Fruit fly (Drosophila melanogaster) whole organism, pupa: ENCODE data around the gene Tep1.

ENCODE experiments used
- CG10348 ChIP-seq: fragments of 200-800 bp; sonication (Bioruptor generic); IDR thresholded peaks from 2 replicates; pipeline ENCODE4 v1.3.6; 2022; ENCODE audit warnings: missing biosample characterization, missing genetic modification characterization
- CG12605 ChIP-seq: fragments of 200-800 bp; sonication (Bioruptor generic); IDR thresholded peaks from 2 replicates; pipeline ENCODE4 v1.3.6; 2022; ENCODE audit warnings: missing biosample characterization, missing genetic modification characterization
- CG13204 ChIP-seq: fragments of 200-800 bp; sonication (Bioruptor generic); optimal IDR thresholded peaks from 2 replicates; lab custom pipeline; 2018; ENCODE audit warnings: missing biosample characterization, mild to moderate bottlenecking, missing genetic modification characterization, moderate library complexity
- CG14655 ChIP-seq: fragments of 200-800 bp; sonication (Bioruptor generic); optimal IDR thresholded peaks from 3 replicates; lab custom pipeline; 2017; ENCODE audit warnings: mild to moderate bottlenecking, missing biosample characterization, missing genetic modification reagents, missing genetic modification characterization
- CG15710 ChIP-seq: fragments of 200-800 bp; sonication (Bioruptor generic); optimal IDR thresholded peaks from 2 replicates; lab custom pipeline; 2018; ENCODE audit warnings: missing biosample characterization, mild to moderate bottlenecking, missing genetic modification characterization, moderate library complexity
- CG17806 ChIP-seq: fragments of 200-800 bp; sonication (Bioruptor generic); optimal IDR thresholded peaks from 2 replicates; lab custom pipeline; 2018; ENCODE audit warnings: missing biosample characterization, mild to moderate bottlenecking, missing genetic modification characterization, moderate library complexity
- CG32121 ChIP-seq: fragments of 200-800 bp; sonication (Bioruptor generic); IDR thresholded peaks from 2 replicates; pipeline ENCODE4 v1.3.6; 2022; ENCODE audit warnings: missing biosample characterization, missing genetic modification characterization
- CG34367 ChIP-seq: fragments of 200-800 bp; sonication (Bioruptor generic); optimal IDR thresholded peaks from 2 replicates; lab custom pipeline; 2018; ENCODE audit warnings: missing biosample characterization, mild to moderate bottlenecking, missing genetic modification characterization
- CG4496 ChIP-seq: fragments of 200-800 bp; sonication (Bioruptor generic); IDR thresholded peaks from 3 replicates; pipeline ENCODE4 v1.3.6; 2022; ENCODE audit warnings: missing biosample characterization, missing genetic modification characterization
- CG8159 ChIP-seq: fragments of 200-800 bp; sonication (Bioruptor generic); optimal IDR thresholded peaks from 3 replicates; lab custom pipeline; 2018; ENCODE audit warnings: missing biosample characterization, mild to moderate bottlenecking, missing genetic modification characterization, moderate library complexity
- CG8301 ChIP-seq: fragments of 200-800 bp; sonication (Bioruptor generic); optimal IDR thresholded peaks from 2 replicates; lab custom pipeline; 2018; ENCODE audit warnings: missing biosample characterization, mild to moderate bottlenecking, missing genetic modification characterization
- CG9948 ChIP-seq: fragments of 200-800 bp; sonication (Bioruptor generic); optimal IDR thresholded peaks from 2 replicates; lab custom pipeline; 2018; ENCODE audit warnings: missing biosample characterization, mild to moderate bottlenecking, missing genetic modification characterization, moderate library complexity
- D1 ChIP-seq: fragments of 200-800 bp; sonication (Bioruptor generic); optimal IDR thresholded peaks from 2 replicates; lab custom pipeline; 2018; ENCODE audit warnings: missing biosample characterization, mild to moderate bottlenecking, missing genetic modification characterization, moderate library complexity
- EcR ChIP-seq: fragments of 200-800 bp; sonication (Bioruptor generic); optimal IDR thresholded peaks from 3 replicates; lab custom pipeline; 2019; ENCODE audit warnings: missing biosample characterization, missing genetic modification characterization, mild to moderate bottlenecking, moderate library complexity, missing genetic modification reagents
- Ets98B ChIP-seq: fragments of 200-800 bp; sonication (Bioruptor generic); IDR thresholded peaks from 2 replicates; pipeline ENCODE4 v1.3.6; 2022; ENCODE audit warnings: missing biosample characterization, missing genetic modification characterization
- Pif1A ChIP-seq: fragments of 200-800 bp; sonication (Bioruptor generic); optimal IDR thresholded peaks from 3 replicates; lab custom pipeline; 2016; ENCODE audit warnings: missing biosample characterization, missing genetic modification characterization
- Pif1B ChIP-seq: fragments of 200-800 bp; sonication (Bioruptor generic); optimal IDR thresholded peaks from 3 replicates; lab custom pipeline; 2016; ENCODE audit warnings: missing biosample characterization, missing genetic modification characterization
- Snoo ChIP-seq: fragments of 200-800 bp; sonication (Bioruptor generic); optimal IDR thresholded peaks from 3 replicates; lab custom pipeline; 2017; ENCODE audit warnings: missing biosample characterization, mild to moderate bottlenecking, missing genetic modification characterization, inconsistent platforms
- fd96Ca ChIP-seq: fragments of 200-800 bp; sonication (Bioruptor generic); IDR thresholded peaks from 3 replicates; pipeline ENCODE4 v1.3.6; 2022; ENCODE audit warnings: missing biosample characterization, missing genetic modification characterization
- gl ChIP-seq: fragments of 200-800 bp; sonication (Bioruptor generic); optimal IDR thresholded peaks from 2 replicates; lab custom pipeline; 2018; ENCODE audit warnings: missing biosample characterization, mild to moderate bottlenecking, missing genetic modification characterization
- rn ChIP-seq: fragments of 200-800 bp; sonication (Bioruptor generic); IDR thresholded peaks from 2 replicates; pipeline ENCODE4 v1.3.6; 2022; ENCODE audit warnings: missing biosample characterization, missing genetic modification characterization

Gene Tep1

DNA sequence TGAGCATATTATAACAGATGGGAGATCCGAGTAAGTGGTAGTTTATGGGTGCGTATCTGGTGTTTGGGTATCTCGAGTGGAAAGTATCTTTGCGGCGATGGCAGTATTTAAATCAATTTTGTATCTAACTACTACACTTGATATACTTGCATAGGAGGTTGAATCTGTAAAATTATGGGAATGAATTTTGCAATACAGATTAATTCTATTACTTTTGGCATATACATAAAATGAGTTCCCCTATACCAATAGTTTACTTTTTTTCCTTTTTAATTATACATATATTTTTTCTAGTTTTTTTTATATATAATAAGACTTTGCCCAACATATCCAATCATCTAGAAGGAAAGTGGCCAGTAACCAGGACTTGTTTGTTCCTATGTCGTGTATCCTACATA, 15.7 kb upstream of the Tep1 start:
- TF ChIP-seq CG17806 (tag; lab: Kevin White, UChicago): peak; percentile 73
- no peak for TF ChIP-seq CG13204 (GFP tag; lab: Kevin White, UChicago)
- TF ChIP-seq CG15710: peak; percentile 83
- no peak for TF ChIP-seq EcR (GFP tag; lab: Kevin White, UChicago)
- TF ChIP-seq CG32121 (GFP tag; lab: Robert Waterston, UW): no peak
- TF ChIP-seq CG8301 (tag; lab: Kevin White, UChicago): no peak
- TF ChIP-seq gl (tag; lab: Kevin White, UChicago): no peak
- no peak for TF ChIP-seq rn (GFP tag; lab: Robert Waterston, UW)
- TF ChIP-seq CG4496: no peak
- TF ChIP-seq fd96Ca: no peak
- TF ChIP-seq CG14655 (GFP tag; lab: Kevin White, UChicago): no peak
- peak; percentile 60 for TF ChIP-seq Pif1A (GFP tag; lab: Kevin White, UChicago)
- TF ChIP-seq CG34367 (tag; lab: Kevin White, UChicago): peak; percentile 61
- peak; percentile 84 for TF ChIP-seq CG9948 (tag; lab: Kevin White, UChicago)
- no peak for TF ChIP-seq CG10348
- TF ChIP-seq D1: peak; percentile 34
- no peak for TF ChIP-seq Pif1B (GFP tag; lab: Kevin White, UChicago)
- peak; percentile 84 for TF ChIP-seq CG8159 (tag; lab: Kevin White, UChicago)
- TF ChIP-seq Snoo (tag; lab: Kevin White, UChicago): no peak
- TF ChIP-seq CG12605 (GFP tag; lab: Robert Waterston, UW): no peak
- no peak for TF ChIP-seq Ets98B (GFP tag; lab: Robert Waterston, UW)
- TF ChIP-seq, all 21 proteins: peak for 7

DNA sequence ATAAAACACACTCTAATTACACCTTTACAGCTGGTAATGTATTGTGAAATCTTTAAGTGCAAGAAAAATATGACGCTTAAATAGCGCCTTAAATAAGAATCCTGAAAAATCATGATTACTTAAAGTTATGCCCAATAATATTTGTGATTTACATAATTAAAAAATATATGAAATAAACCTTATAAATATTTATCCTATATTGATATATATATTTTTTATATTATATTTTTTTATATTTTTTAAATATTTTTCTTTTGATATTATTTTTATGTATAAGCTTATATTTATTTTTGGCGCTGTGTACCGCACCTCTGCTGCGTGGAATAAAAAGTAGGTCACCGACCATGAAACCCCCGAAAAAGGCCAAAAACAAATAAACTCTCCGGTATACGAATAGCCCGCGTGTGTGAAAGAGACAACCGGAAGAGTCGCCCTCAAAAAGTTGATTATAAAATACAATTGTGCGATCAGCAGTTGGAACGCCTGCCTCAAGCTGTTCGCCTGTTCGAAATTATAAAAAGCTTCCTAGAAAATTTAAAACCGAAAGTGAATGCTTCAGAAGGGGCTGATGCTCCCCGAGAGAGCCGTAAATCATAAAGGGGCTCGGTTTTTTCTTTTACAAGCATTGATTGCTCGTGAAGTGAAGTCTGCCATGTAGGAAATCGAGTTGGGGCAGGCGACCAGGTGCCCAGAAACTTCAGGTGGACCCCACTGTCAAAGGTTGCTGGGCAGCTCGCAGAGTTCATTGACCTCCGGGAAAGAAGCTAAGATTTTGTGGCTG, 15.1 kb upstream of the Tep1 start:
- TF ChIP-seq Pif1B (GFP tag; lab: Kevin White, UChicago): no peak
- no peak for TF ChIP-seq CG4496
- TF ChIP-seq EcR (GFP tag; lab: Kevin White, UChicago): peak; percentile 98
- TF ChIP-seq CG15710: no peak
- no peak for TF ChIP-seq CG13204 (GFP tag; lab: Kevin White, UChicago)

DNA sequence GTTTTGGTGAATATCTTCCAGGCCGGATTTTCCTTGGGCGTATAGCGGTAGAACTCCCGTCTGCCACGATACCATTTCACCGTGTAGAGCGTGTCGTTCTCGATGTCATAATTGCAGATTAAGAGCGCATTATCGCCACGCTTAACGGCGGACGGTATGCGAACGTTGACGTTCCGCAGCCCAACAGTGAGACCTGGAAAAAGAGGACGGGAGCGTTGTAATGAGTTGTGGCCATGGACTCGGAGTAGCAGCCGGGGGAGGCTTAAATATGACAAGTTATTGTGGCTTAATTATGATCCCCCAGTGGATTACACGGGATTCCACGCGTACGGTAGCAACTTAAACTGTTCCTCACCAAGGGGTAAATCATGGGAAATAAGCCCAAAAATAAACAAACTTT, 14.5 kb upstream of the Tep1 start:
- no peak for TF ChIP-seq rn (GFP tag; lab: Robert Waterston, UW)
- no peak for TF ChIP-seq fd96Ca
- TF ChIP-seq CG13204 (GFP tag; lab: Kevin White, UChicago): peak; percentile 63
- peak; percentile 65 for TF ChIP-seq EcR (GFP tag; lab: Kevin White, UChicago)
- no peak for TF ChIP-seq gl (tag; lab: Kevin White, UChicago)
- no peak for TF ChIP-seq CG12605 (GFP tag; lab: Robert Waterston, UW)
- TF ChIP-seq, all 21 proteins: peak for 2

DNA sequence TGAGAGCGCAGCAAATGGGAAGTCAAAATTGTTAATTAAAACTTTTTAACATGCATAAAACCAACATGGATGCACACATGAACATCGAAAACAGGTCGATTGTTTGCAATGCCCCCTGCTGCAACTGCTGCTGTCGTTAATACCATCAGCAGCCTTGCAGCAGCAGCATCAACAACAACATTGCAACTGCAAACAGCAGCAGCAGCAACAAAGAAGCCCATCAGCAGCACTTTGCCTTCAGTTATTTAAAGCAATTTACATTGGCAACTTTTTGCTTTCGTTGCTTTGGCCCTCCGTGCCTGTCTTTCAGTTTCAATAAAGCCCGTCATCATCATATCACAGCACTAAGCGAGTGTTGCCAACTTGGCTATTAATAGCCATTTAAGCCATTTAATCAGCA, 13.7 kb upstream of the Tep1 start:
- TF ChIP-seq CG32121 (GFP tag; lab: Robert Waterston, UW): no peak
- TF ChIP-seq CG17806 (tag; lab: Kevin White, UChicago): no peak
- TF ChIP-seq CG4496: no peak
- TF ChIP-seq EcR (GFP tag; lab: Kevin White, UChicago): peak; percentile 17
- TF ChIP-seq, all 21 proteins: peak for 1

DNA sequence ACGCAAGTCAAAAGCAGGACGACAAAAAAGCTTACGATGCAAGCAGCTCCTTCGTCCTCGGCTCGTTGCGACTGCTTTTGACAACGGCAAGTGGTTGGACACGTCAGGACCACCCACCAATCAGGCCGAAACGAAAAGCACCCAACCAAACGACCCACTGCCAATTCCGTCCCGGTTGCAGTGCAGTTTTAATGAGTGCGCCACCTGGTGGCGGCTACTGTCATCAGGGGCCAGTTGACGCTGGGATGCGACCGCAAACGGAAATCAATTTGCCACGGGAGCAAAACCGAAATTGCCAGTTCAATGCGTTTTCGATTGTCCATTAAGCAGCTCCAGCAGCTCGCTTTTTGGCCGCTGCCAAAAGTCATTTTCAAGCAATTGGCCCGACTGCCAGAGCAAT, 10.1 kb upstream of the Tep1 start:
- TF ChIP-seq CG9948 (tag; lab: Kevin White, UChicago) (no peak), Snoo (tag; lab: Kevin White, UChicago) (no peak), D1 (no peak), CG13204 (GFP tag; lab: Kevin White, UChicago) (no peak), fd96Ca (no peak), CG10348 (no peak), CG32121 (GFP tag; lab: Robert Waterston, UW) (no peak), gl (tag; lab: Kevin White, UChicago) (no peak), CG34367 (tag; lab: Kevin White, UChicago) (no peak)

dm6 chr2L:15902310-15902709, 8.7 kb upstream of the Tep1 start, which contains the start of gene CG31821:
Gene CG31821 (minus strand): TSS chr2L:15902410.
- TF ChIP-seq D1: no peak
- TF ChIP-seq CG13204 (GFP tag; lab: Kevin White, UChicago): no peak
- no peak for TF ChIP-seq fd96Ca

DNA sequence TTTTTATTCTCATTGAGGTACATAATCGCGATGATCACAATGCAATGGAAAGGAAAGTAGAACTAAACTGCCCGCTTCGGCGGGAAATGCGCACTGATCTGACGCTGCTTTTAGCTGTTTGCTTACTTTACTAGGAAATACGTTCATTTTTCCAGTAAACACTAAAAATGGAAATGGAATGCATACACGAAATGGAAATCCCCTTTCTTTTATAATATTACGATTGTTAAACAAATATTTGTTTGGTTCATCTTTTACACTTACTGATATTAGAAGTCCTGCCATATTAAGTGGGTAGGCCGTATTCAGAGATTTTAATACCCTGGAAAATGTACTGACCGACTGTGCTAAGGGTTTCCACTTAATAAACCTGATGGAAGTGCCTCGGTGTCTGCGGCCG, 6.8 kb upstream of the Tep1 start, which contains the start of gene CG31823:
CG31823 (minus strand) TSS at position 101 of the 400 bp plus-strand sequence.
- TF ChIP-seq gl (tag; lab: Kevin White, UChicago) (no peak), Ets98B (GFP tag; lab: Robert Waterston, UW) (no peak), Snoo (tag; lab: Kevin White, UChicago) (no peak), CG32121 (GFP tag; lab: Robert Waterston, UW) (no peak), fd96Ca (no peak), rn (GFP tag; lab: Robert Waterston, UW) (no peak), CG17806 (tag; lab: Kevin White, UChicago) (no peak), Pif1A (GFP tag; lab: Kevin White, UChicago) (no peak), CG15710 (no peak), Pif1B (GFP tag; lab: Kevin White, UChicago) (no peak), CG12605 (GFP tag; lab: Robert Waterston, UW) (no peak), CG4496 (no peak), CG10348 (no peak), CG8301 (tag; lab: Kevin White, UChicago) (no peak), CG34367 (tag; lab: Kevin White, UChicago) (no peak), D1 (no peak)
